Worm (Caenorhabditis elegans): ENCODE results near the gene cah-2.
A peak's percentile ranks its signal among the peaks of the same experiment; 100 is the strongest.

Gene cah-2

DNA sequence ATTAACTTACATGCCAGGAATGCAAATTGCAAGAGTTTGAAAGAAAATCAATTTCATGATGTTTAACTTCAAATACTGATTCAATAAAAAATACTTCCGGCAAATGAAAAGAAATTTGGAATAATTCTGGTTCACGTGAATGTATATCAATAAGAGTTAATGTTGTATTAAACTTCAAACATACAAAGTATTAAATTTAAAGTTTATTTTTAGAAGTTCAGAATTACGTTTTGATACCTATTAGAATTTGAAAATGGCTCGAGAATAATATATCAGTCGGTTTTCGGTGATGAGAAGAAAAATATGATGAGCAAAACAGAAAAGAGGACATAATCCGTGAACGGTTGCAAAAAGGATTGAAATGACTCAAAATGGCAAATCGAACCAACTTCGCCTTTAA is 6.7 kb upstream of the cah-2 start, which contains the start of gene D1022.9:
TSS of gene D1022.9 (minus strand) at position 101 of the 400 bp plus-strand sequence.
- TF ChIP-seq tlp-1 (tag; optimal IDR thresholded peaks at IDR 0.05) (no peak), lin-14 (GFP tag; optimal IDR thresholded peaks at IDR 0.05) (no peak), fkh-10 (GFP tag; optimal IDR thresholded peaks at IDR 0.05) (no peak), grh-1 (GFP tag; IDR thresholded peaks at IDR 0.05) (no peak), sup-37 (GFP tag; optimal IDR thresholded peaks at IDR 0.05) (no peak), pag-3 (tag; optimal IDR thresholded peaks at IDR 0.05; ENCODE audit: borderline replicate concordance, insufficient read depth) (no peak), blmp-1 (tag; optimal IDR thresholded peaks at IDR 0.05) (no peak), fos-1 (tag; optimal IDR thresholded peaks at IDR 0.05) (no peak), lir-3 (tag; optimal IDR thresholded peaks at IDR 0.05; ENCODE audit: poor library complexity) (no peak), rnt-1 (tag; optimal IDR thresholded peaks at IDR 0.05) (no peak), ceh-8 (GFP tag; optimal IDR thresholded peaks at IDR 0.05) (no peak), ceh-63 (GFP tag; optimal IDR thresholded peaks at IDR 0.05) (no peak), snpc-4 (tag; optimal IDR thresholded peaks at IDR 0.05) (no peak), nhr-11 (tag; optimal IDR thresholded peaks at IDR 0.05) (no peak)

DNA sequence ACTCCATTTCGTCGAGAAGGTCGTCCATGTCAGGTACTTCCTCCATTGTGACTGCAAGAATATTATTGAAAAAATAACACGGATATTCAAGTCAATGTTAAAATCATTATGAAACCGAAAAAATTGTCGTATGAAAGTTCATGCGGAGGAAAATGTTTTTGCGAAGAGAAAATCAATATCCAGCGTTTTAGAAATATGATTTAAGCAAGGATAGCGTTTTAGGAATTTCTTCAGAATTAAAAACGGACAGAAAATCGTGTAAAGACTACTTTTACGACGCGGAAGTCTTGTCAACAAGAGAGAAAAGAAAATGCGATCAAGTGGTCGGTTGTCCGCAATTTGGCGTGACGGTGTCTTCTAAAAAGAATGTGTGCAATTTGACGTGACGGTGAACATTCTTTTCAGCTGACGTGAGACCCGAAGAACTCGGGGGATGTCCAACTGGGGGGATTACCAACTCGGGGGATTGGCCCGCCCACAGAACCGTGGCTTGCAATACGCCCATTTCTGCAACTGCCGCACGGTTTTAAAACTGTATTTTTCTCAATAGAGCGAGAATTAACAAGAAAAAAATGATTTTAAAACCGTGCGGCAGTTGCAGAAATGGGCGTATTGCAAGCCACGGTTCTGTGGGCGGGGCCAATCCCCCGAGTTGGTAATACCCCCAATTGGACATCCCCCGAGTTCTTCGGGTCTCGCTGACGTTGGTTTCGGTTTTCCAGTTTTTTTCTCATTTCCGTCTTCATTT is 4.2 kb downstream of the cah-2 start, which contains the start of the genes aka-1 and ubc-6:
TSS of gene aka-1 (minus strand) at position 51 of the 748 bp plus-strand sequence.
TSS of gene ubc-6 (plus strand) at position 701 of the 748 bp plus-strand sequence.
- peak; percentile 57 for TF ChIP-seq sox-4 (tag; optimal IDR thresholded peaks at IDR 0.05)
- peak; percentile 49 for TF ChIP-seq blmp-1 (tag; optimal IDR thresholded peaks at IDR 0.05)
- peak; percentile 80 to 84 for TF ChIP-seq lsy-2 (tag; optimal IDR thresholded peaks at IDR 0.05)
- peak in 1 of 6 experiments; percentile 45 for TF ChIP-seq elt-3 (tag; optimal IDR thresholded peaks at IDR 0.05)
- TF ChIP-seq fos-1 (tag; optimal IDR thresholded peaks at IDR 0.05): peak; percentile 42
- peak; percentile 61 for TF ChIP-seq lin-15B (tag; optimal IDR thresholded peaks at IDR 0.05)
- peak; percentile 90 for TF ChIP-seq grh-1 (GFP tag; IDR thresholded peaks at IDR 0.05)
- TF ChIP-seq dpl-1 (GFP tag; optimal IDR thresholded peaks at IDR 0.05): peak; percentile 56 to 71 (median 67)
- TF ChIP-seq nhr-19 (GFP tag; conservative IDR thresholded peaks at IDR 0.05): peak; percentile 92
- peak; percentile 66 for TF ChIP-seq dsc-1 (tag; optimal IDR thresholded peaks at IDR 0.05)
- TF ChIP-seq ceh-8 (GFP tag; optimal IDR thresholded peaks at IDR 0.05): peak; percentile 59
- no peak for TF ChIP-seq aly-2 (tag; optimal IDR thresholded peaks at IDR 0.05)
- TF ChIP-seq F16B12.6 (tag; optimal IDR thresholded peaks at IDR 0.05): peak; percentile 93
- peak; percentile 68 for TF ChIP-seq egl-13 (tag; optimal IDR thresholded peaks at IDR 0.05)
- TF ChIP-seq nhr-90 (tag; optimal IDR thresholded peaks at IDR 0.05; ENCODE audit: poor library complexity): peak; percentile 91
- peak; percentile 35 for TF ChIP-seq C04F5.9 (tag; optimal IDR thresholded peaks at IDR 0.05)
- TF ChIP-seq rnt-1 (tag; optimal IDR thresholded peaks at IDR 0.05): peak; percentile 83
- TF ChIP-seq unc-86 (tag; optimal IDR thresholded peaks at IDR 0.05): peak; percentile 82
- TF ChIP-seq ztf-4 (tag; optimal IDR thresholded peaks at IDR 0.05): peak; percentile 8
- TF ChIP-seq nhr-76 (tag; optimal IDR thresholded peaks at IDR 0.05): peak; percentile 30
- TF ChIP-seq snu-23 (GFP tag; optimal IDR thresholded peaks at IDR 0.05): peak; percentile 89
- TF ChIP-seq fkh-10 (GFP tag; optimal IDR thresholded peaks at IDR 0.05): peak; percentile 58
- no peak for TF ChIP-seq aha-1 (tag; optimal IDR thresholded peaks at IDR 0.05)
- TF ChIP-seq ztf-11 (tag; optimal IDR thresholded peaks at IDR 0.05): peak in 1 of 2 experiments; percentile 70
- TF ChIP-seq pax-3 (tag; optimal IDR thresholded peaks at IDR 0.05): peak; percentile 79
- TF ChIP-seq zag-1 (tag; optimal IDR thresholded peaks at IDR 0.05): no peak
- no peak for TF ChIP-seq mef-2 (tag; optimal IDR thresholded peaks at IDR 0.05)
- TF ChIP-seq elt-2 (tag; optimal IDR thresholded peaks at IDR 0.05): peak; percentile 57
- TF ChIP-seq tbx-2 (tag; optimal IDR thresholded peaks at IDR 0.05): peak; percentile 86
- peak; percentile 71 for TF ChIP-seq lir-3 (tag; optimal IDR thresholded peaks at IDR 0.05; ENCODE audit: poor library complexity)
- peak; percentile 88 for TF ChIP-seq nhr-20 (tag; optimal IDR thresholded peaks at IDR 0.05)
- peak; percentile 70 to 84 for TF ChIP-seq lin-35 (GFP tag; optimal IDR thresholded peaks at IDR 0.05)
- TF ChIP-seq lin-14 (GFP tag; optimal IDR thresholded peaks at IDR 0.05): peak; percentile 87
- TF ChIP-seq efl-1 (optimal IDR thresholded peaks at IDR 0.05): peak; percentile 74 to 76
- peak; percentile 67 to 96 for TF ChIP-seq efl-1 (GFP tag; optimal IDR thresholded peaks at IDR 0.05 in 1 of 2)
- peak; percentile 33 for TF ChIP-seq unc-130 (tag; optimal IDR thresholded peaks at IDR 0.05)
- peak in 1 of 2 experiments; percentile 36 for TF ChIP-seq mdl-1 (tag; optimal IDR thresholded peaks at IDR 0.05)
- peak; percentile 42 for TF ChIP-seq snpc-4 (tag; optimal IDR thresholded peaks at IDR 0.05)
- peak; percentile 72 for TF ChIP-seq ceh-88 (GFP tag; IDR thresholded peaks at IDR 0.05)
- TF ChIP-seq fkh-8 (tag; optimal IDR thresholded peaks at IDR 0.05): peak; percentile 78
- no peak for TF ChIP-seq sptf-1 (tag; optimal IDR thresholded peaks at IDR 0.05)
- TF ChIP-seq C16A3.4 (tag; optimal IDR thresholded peaks at IDR 0.05): peak; percentile 78
- TF ChIP-seq unc-62 (GFP tag; optimal IDR thresholded peaks at IDR 0.05): no peak

Measured in whole organism, L1 larva.